Fruit fly (Drosophila melanogaster) whole organism, embryonic: ENCODE results near the gene Bfc.

Source experiments
- Bdp1 ChIP-seq: fragments of 200-800 bp; sonication (Bioruptor generic); optimal IDR thresholded peaks from 3 replicates; lab custom pipeline; 2016; ENCODE audit warnings: missing biosample characterization, missing genetic modification characterization
- CG11247 ChIP-seq: fragments of 200-800 bp; sonication (Bioruptor generic); IDR thresholded peaks from 2 replicates; pipeline ENCODE4 v1.3.6; 2022; ENCODE audit warnings: missing biosample characterization, missing genetic modification characterization
- CG11398 ChIP-seq: fragments of 200-800 bp; sonication (Bioruptor generic); optimal IDR thresholded peaks from 2 replicates; lab custom pipeline; 2016; ENCODE audit warnings: missing biosample characterization, missing genetic modification characterization
- CG1233 ChIP-seq: fragments of 200-800 bp; sonication (Bioruptor generic); optimal IDR thresholded peaks from 4 replicates; lab custom pipeline; 2018; ENCODE audit warnings: missing biosample characterization, mild to moderate bottlenecking, missing genetic modification characterization
- CG12744 ChIP-seq: fragments of 200-800 bp; sonication (Bioruptor generic); optimal IDR thresholded peaks from 2 replicates; lab custom pipeline; 2016; ENCODE audit warnings: missing biosample characterization, missing genetic modification characterization
- CG13775 ChIP-seq: fragments of 200-800 bp; sonication (Bioruptor generic); optimal IDR thresholded peaks from 3 replicates; lab custom pipeline; 2017; ENCODE audit warnings: missing biosample characterization, mild to moderate bottlenecking, missing genetic modification characterization
- CG14050 ChIP-seq: fragments of 200-800 bp; sonication (Bioruptor generic); IDR thresholded peaks from 3 replicates; pipeline ENCODE4 v1.3.6; 2022; ENCODE audit warnings: missing biosample characterization, missing genetic modification characterization
- CG14860 ChIP-seq: fragments of 200-800 bp; sonication (Bioruptor generic); IDR thresholded peaks from 3 replicates; pipeline ENCODE4 v1.3.6; 2022; ENCODE audit warnings: missing biosample characterization, missing genetic modification characterization; ENCODE audit not compliant: partially characterized antibody
- CG15514 ChIP-seq: fragments of 200-800 bp; sonication (Bioruptor generic); optimal IDR thresholded peaks from 3 replicates; lab custom pipeline; 2017; ENCODE audit warnings: missing biosample characterization, missing genetic modification characterization, mild to moderate bottlenecking, moderate library complexity, missing genetic modification reagents
- CG1602 ChIP-seq: fragments of 200-800 bp; sonication (Bioruptor generic); optimal IDR thresholded peaks from 3 replicates; lab custom pipeline; 2016; ENCODE audit warnings: missing biosample characterization, missing genetic modification characterization
- CG16779 ChIP-seq: fragments of 200-800 bp; sonication (Bioruptor generic); IDR thresholded peaks from 2 replicates; pipeline ENCODE4 v1.3.6; 2022; ENCODE audit warnings: missing biosample characterization, missing genetic modification characterization
- CG17359 ChIP-seq: fragments of 200-800 bp; sonication (Bioruptor generic); optimal IDR thresholded peaks from 3 replicates; lab custom pipeline; 2018; ENCODE audit warnings: missing biosample characterization, mild to moderate bottlenecking, missing genetic modification characterization, moderate library complexity
- CG17385 ChIP-seq: fragments of 200-800 bp; sonication (Bioruptor generic); optimal IDR thresholded peaks from 3 replicates; lab custom pipeline; 2018; ENCODE audit warnings: missing biosample characterization, mild to moderate bottlenecking, missing genetic modification characterization
- CG18011 ChIP-seq: fragments of 200-800 bp; sonication (Bioruptor generic); optimal IDR thresholded peaks from 2 replicates; lab custom pipeline; 2017; ENCODE audit warnings: missing biosample characterization, missing genetic modification characterization, mild to moderate bottlenecking, moderate library complexity, missing genotype
- CG18619 ChIP-seq: fragments of 200-800 bp; sonication (Bioruptor generic); optimal IDR thresholded peaks from 3 replicates; lab custom pipeline; 2017; ENCODE audit warnings: missing biosample characterization, mild to moderate bottlenecking, missing genetic modification characterization
- CG31441 ChIP-seq: fragments of 200-800 bp; sonication (Bioruptor generic); IDR thresholded peaks from 2 replicates; pipeline ENCODE4 v1.3.6; 2022; ENCODE audit warnings: missing biosample characterization, missing genetic modification characterization
- CG32772 ChIP-seq: fragments of 200-800 bp; sonication (Bioruptor generic); IDR thresholded peaks from 2 replicates; pipeline ENCODE4 v1.3.6; 2022; ENCODE audit warnings: missing biosample characterization, missing genetic modification characterization
- CG6272 ChIP-seq: fragments of 200-800 bp; sonication (Bioruptor generic); IDR thresholded peaks from 2 replicates; pipeline ENCODE4 v1.3.6; 2022; ENCODE audit warnings: missing biosample characterization, missing genetic modification characterization
- CG6683 ChIP-seq: fragments of 200-800 bp; sonication (Bioruptor generic); optimal IDR thresholded peaks from 2 replicates; lab custom pipeline; 2017; ENCODE audit warnings: missing biosample characterization, mild to moderate bottlenecking, missing genetic modification characterization, missing genetic modification reagents
- CG7372 ChIP-seq: fragments of 200-800 bp; sonication (Bioruptor generic); IDR thresholded peaks from 2 replicates; pipeline ENCODE4 v1.3.6; 2022; ENCODE audit warnings: missing biosample characterization, missing genetic modification characterization
- CG8388 ChIP-seq: fragments of 200-800 bp; sonication (Bioruptor generic); optimal IDR thresholded peaks from 2 replicates; lab custom pipeline; 2019; ENCODE audit warnings: missing biosample characterization, mild to moderate bottlenecking, missing genetic modification characterization, moderate library complexity
- CG8765 ChIP-seq: fragments of 200-800 bp; sonication (Bioruptor generic); IDR thresholded peaks from 2 replicates; pipeline ENCODE4 v1.3.6; 2022; ENCODE audit warnings: missing biosample characterization, missing genetic modification characterization
- CG9609 ChIP-seq: fragments of 200-800 bp; sonication (Bioruptor generic); optimal IDR thresholded peaks from 3 replicates; lab custom pipeline; 2016; ENCODE audit warnings: missing biosample characterization, missing genetic modification characterization
- CkIIα-i1 ChIP-seq: fragments of 200-800 bp; sonication (Bioruptor generic); IDR thresholded peaks from 2 replicates; pipeline ENCODE4 v1.3.6; 2022; ENCODE audit warnings: missing biosample characterization, missing genetic modification characterization
- Doc3 ChIP-seq: fragments of 200-800 bp; sonication (Bioruptor generic); IDR thresholded peaks from 3 replicates; pipeline ENCODE4 v1.3.6; 2022; ENCODE audit warnings: missing biosample characterization, missing genetic modification characterization; ENCODE audit not compliant: partially characterized antibody
- Dref ChIP-seq: fragments of 200-800 bp; sonication (Bioruptor generic); IDR thresholded peaks from 2 replicates; pipeline ENCODE4 v1.3.6; 2022; ENCODE audit warnings: missing biosample characterization, missing genetic modification characterization
- E2f1 ChIP-seq: fragments of 200-800 bp; sonication (Bioruptor generic); IDR thresholded peaks from 2 replicates; pipeline ENCODE4 v1.3.6; 2022; ENCODE audit warnings: missing biosample characterization, missing genetic modification characterization
- HmgZ ChIP-seq: fragments of 200-800 bp; sonication (Bioruptor generic); optimal IDR thresholded peaks from 2 replicates; lab custom pipeline; 2018; ENCODE audit warnings: missing biosample characterization, mild to moderate bottlenecking, missing genetic modification characterization
- MTF-1 ChIP-seq: fragments of 200-800 bp; sonication (Bioruptor generic); optimal IDR thresholded peaks from 2 replicates; lab custom pipeline; 2018; ENCODE audit warnings: missing biosample characterization, mild to moderate bottlenecking, missing genetic modification characterization, borderline replicate concordance
- NfI ChIP-seq: fragments of 200-800 bp; sonication (Bioruptor generic); optimal IDR thresholded peaks from 3 replicates; lab custom pipeline; 2018; ENCODE audit warnings: missing biosample characterization, mild to moderate bottlenecking, missing genetic modification characterization, moderate library complexity
- Sin3A ChIP-seq: fragments of >200 bp; optimal IDR thresholded peaks from 2 replicates; lab custom pipeline; 2018
- abd-A ChIP-seq: fragments of 200-800 bp; sonication (Bioruptor generic); optimal IDR thresholded peaks from 3 replicates; lab custom pipeline; 2019; ENCODE audit warnings: missing biosample characterization, mild to moderate bottlenecking, missing genetic modification characterization, moderate library complexity
- chm ChIP-seq: fragments of 200-800 bp; sonication (Bioruptor generic); IDR thresholded peaks from 2 replicates; pipeline ENCODE4 v1.3.6; 2022; ENCODE audit warnings: missing biosample characterization, missing genetic modification characterization
- gsb ChIP-seq: fragments of 200-800 bp; sonication (Bioruptor generic); IDR thresholded peaks from 2 replicates; pipeline ENCODE4 v1.3.6; 2022; ENCODE audit warnings: missing biosample characterization, missing genetic modification characterization
- ken ChIP-seq: fragments of 200-800 bp; sonication (Bioruptor generic); IDR thresholded peaks from 3 replicates; pipeline ENCODE4 v1.3.6; 2022; ENCODE audit warnings: missing biosample characterization, missing genetic modification characterization
- knrl ChIP-seq: fragments of 200-800 bp; sonication (Bioruptor generic); IDR thresholded peaks from 3 replicates; pipeline ENCODE4 v1.3.6; 2022; ENCODE audit warnings: missing biosample characterization, missing genetic modification characterization; ENCODE audit not compliant: partially characterized antibody
- lmd ChIP-seq: fragments of 200-800 bp; sonication (Bioruptor generic); IDR thresholded peaks from 2 replicates; pipeline ENCODE4 v1.3.6; 2022; ENCODE audit warnings: missing biosample characterization, missing genetic modification characterization
- lola ChIP-seq, 3 experiments: fragments of >200 bp in 2 of 3; fragments of 200-800 bp in 1 of 3; sonication (Bioruptor generic) in 1 of 3; optimal IDR thresholded peaks; 2 replicates each; lab custom pipeline; 2017 to 2019; ENCODE audit warnings: missing biosample characterization in 3 of 3, missing genetic modification characterization in 3 of 3, mild to moderate bottlenecking in 1 of 3, moderate library complexity in 1 of 3
- lov ChIP-seq, 2 experiments: fragments of 200-800 bp in 1 of 2; fragments of >200 bp in 1 of 2; sonication (Bioruptor generic) in 1 of 2; IDR thresholded peaks in 1 of 2; optimal IDR thresholded peaks in 1 of 2; 2 replicates in 1 of 2; 3 replicates in 1 of 2; pipeline versions ENCODE4 v1.3.6 to Lab custom; 2017 to 2022; ENCODE audit warnings: missing biosample characterization in 1 of 2, missing genetic modification characterization in 1 of 2
- maf-S ChIP-seq: fragments of 200-800 bp; sonication (Bioruptor generic); optimal IDR thresholded peaks from 2 replicates; lab custom pipeline; 2016; ENCODE audit warnings: missing biosample characterization, missing genetic modification characterization
- pho ChIP-seq: fragments of 200-800 bp; sonication (Bioruptor generic); optimal IDR thresholded peaks from 2 replicates; lab custom pipeline; 2016; ENCODE audit warnings: missing biosample characterization, missing genetic modification characterization
- phol ChIP-seq: fragments of 200-800 bp; sonication (Bioruptor generic); optimal IDR thresholded peaks from 3 replicates; lab custom pipeline; 2018; ENCODE audit warnings: missing biosample characterization, mild to moderate bottlenecking, missing genetic modification characterization, moderate library complexity
- rib ChIP-seq: fragments of 200-800 bp; sonication (Bioruptor generic); IDR thresholded peaks from 2 replicates; pipeline ENCODE4 v1.3.6; 2022; ENCODE audit warnings: missing biosample characterization, missing genetic modification characterization
- schlank ChIP-seq: fragments of 200-800 bp; sonication (Bioruptor generic); optimal IDR thresholded peaks from 2 replicates; lab custom pipeline; 2018; ENCODE audit warnings: missing biosample characterization, mild to moderate bottlenecking, missing genetic modification characterization
- stwl ChIP-seq: fragments of 200-800 bp; sonication (Bioruptor generic); optimal IDR thresholded peaks from 3 replicates; lab custom pipeline; 2018; ENCODE audit warnings: missing biosample characterization, mild to moderate bottlenecking, missing genetic modification characterization, moderate library complexity
- tna ChIP-seq: fragments of 200-800 bp; sonication (Bioruptor generic); IDR thresholded peaks from 2 replicates; pipeline ENCODE4 v1.3.6; 2022; ENCODE audit warnings: missing biosample characterization, missing genetic modification characterization; ENCODE audit not compliant: partially characterized antibody
- trem ChIP-seq: fragments of 200-800 bp; optimal IDR thresholded peaks from 3 replicates; lab custom pipeline; 2019; ENCODE audit warnings: missing biosample characterization, mild to moderate bottlenecking, missing genetic modification characterization, moderate library complexity
- zfh2 ChIP-seq: fragments of 200-800 bp; sonication (Bioruptor generic); optimal IDR thresholded peaks from 2 replicates; lab custom pipeline; 2016; ENCODE audit warnings: missing biosample characterization, missing genetic modification characterization

The Bfc gene

dm6 chr3L:1204674-1205547, 45.6 kb upstream of the Bfc start, which contains the start of gene CG9119 (continued):
- TF ChIP-seq abd-A (tag; lab: Kevin White, UChicago) (peak; percentile 89), CG17385 (GFP tag; lab: Kevin White, UChicago) (peak; percentile 60), CG16779 (GFP tag; lab: Robert Waterston, UW) (no peak), lmd (GFP tag; lab: Robert Waterston, UW) (peak; percentile 70), lola (GFP tag; optimal IDR thresholded peaks at IDR 0.05; lab: Kevin White, UChicago) (peak in 1 of 3 experiments; percentile 44), CG17359 (peak; percentile 48), CG1233 (peak; percentile 66), CG6683 (peak; percentile 54), schlank (tag; lab: Kevin White, UChicago) (peak; percentile 60), NfI (peak; percentile 57), CG14050 (GFP tag; lab: Robert Waterston, UW) (peak; percentile 21; the same call in 1 of the 3 replicates), Bdp1 (GFP tag; lab: Kevin White, UChicago) (peak; percentile 15), CG18011 (no peak), CG32772 (GFP tag; lab: Robert Waterston, UW) (no peak; the same call in 1 of the 2 replicates), CG8765 (GFP tag; lab: Robert Waterston, UW) (no peak), pho (GFP tag; lab: Kevin White, UChicago) (peak; percentile 70), E2f1 (no peak), CG18619 (GFP tag; lab: Kevin White, UChicago) (peak; percentile 63), maf-S (GFP tag; lab: Kevin White, UChicago) (no peak), CG11247 (GFP tag; lab: Robert Waterston, UW) (0 out of 2 replicates have a peak, but pooled peaks have one; percentile 10), trem (peak; percentile 11), stwl (tag; lab: Kevin White, UChicago) (no peak), CG12744 (peak; percentile 23), gsb (no peak), CG31441 (GFP tag; lab: Robert Waterston, UW) (peak; percentile 61; the same call in 1 of the 2 replicates), CkIIα-i1 (GFP tag; lab: Robert Waterston, UW) (no peak), tna (no peak), CG7372 (0 out of 2 replicates have a peak, but pooled peaks have one; percentile 26), CG9609 (GFP tag; lab: Kevin White, UChicago) (peak; percentile 61), lov (optimal IDR thresholded peaks at IDR 0.05; lab: Kevin White, UChicago) (no peak), lov (GFP tag; IDR thresholded peaks at IDR 0.05; lab: Robert Waterston, UW) (no peak), rib (0 out of 2 replicates have a peak, but pooled peaks have one; percentile 19), CG13775 (GFP tag; lab: Kevin White, UChicago) (peak; percentile 68), zfh2 (GFP tag; lab: Kevin White, UChicago) (peak; percentile 66), CG15514 (GFP tag; lab: Kevin White, UChicago) (peak; percentile 28), Doc3 (GFP tag; lab: Robert Waterston, UW) (no peak), HmgZ (peak; percentile 42), CG8388 (GFP tag; lab: Kevin White, UChicago) (peak; percentile 44), CG1602 (peak; percentile 36), Sin3A (no peak), ken (GFP tag; lab: Robert Waterston, UW) (no peak), chm (GFP tag; lab: Robert Waterston, UW) (peak; percentile 13; the same call in 1 of the 2 replicates), CG6272 (no peak), knrl (GFP tag; lab: Robert Waterston, UW) (no peak), MTF-1 (GFP tag; lab: Kevin White, UChicago) (no peak), CG11398 (GFP tag; lab: Kevin White, UChicago) (no peak), Dref (GFP tag; lab: Robert Waterston, UW) (no peak), CG14860 (GFP tag; lab: Robert Waterston, UW) (no peak), phol (tag; lab: Kevin White, UChicago) (peak; percentile 60)
